Fruit fly (Drosophila melanogaster): Measurements from ENCODE around the gene Grx1.

Gene Grx1

DNA sequence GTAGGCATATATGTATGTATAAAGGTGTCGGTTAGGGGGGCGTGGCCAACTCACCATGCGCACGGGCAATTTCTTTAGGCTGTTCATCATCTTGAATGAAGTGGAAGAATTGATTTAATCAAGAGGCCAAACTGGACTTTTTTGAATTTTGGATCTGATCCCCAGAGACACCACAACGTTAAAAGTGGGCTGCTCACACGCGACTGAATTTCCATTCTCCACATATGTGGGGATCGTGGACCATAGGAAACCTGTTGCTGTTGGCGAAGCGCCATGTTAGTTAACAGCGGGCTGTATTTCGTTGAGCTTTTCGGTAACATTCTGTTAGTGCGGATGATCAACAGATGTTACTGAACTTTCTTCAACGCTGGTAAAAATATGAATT, 29.0 kb downstream of the Grx1 start, which contains the start of gene CG3902 (continued):
- TF ChIP-seq Tbp (GFP tag; optimal IDR thresholded peaks at IDR 0.05): no peak
- peak; percentile 35 for TF ChIP-seq unpg (GFP tag; optimal IDR thresholded peaks at IDR 0.05)
- TF ChIP-seq CG18764 (GFP tag; optimal IDR thresholded peaks at IDR 0.05): no peak
- TF ChIP-seq insv (GFP tag; optimal IDR thresholded peaks at IDR 0.05): no peak
- TF ChIP-seq Sox102F (GFP tag; optimal IDR thresholded peaks at IDR 0.05): no peak
- no peak for TF ChIP-seq BEAF-32 (GFP tag; optimal IDR thresholded peaks at IDR 0.05)
- TF ChIP-seq slbo (GFP tag; IDR thresholded peaks at IDR 0.05): peak; percentile 47
- TF ChIP-seq CrebB (tag; optimal IDR thresholded peaks at IDR 0.05): peak; percentile 27
- no peak for TF ChIP-seq CG12155 (GFP tag; optimal IDR thresholded peaks at IDR 0.05)
- TF ChIP-seq CG10147 (GFP tag; optimal IDR thresholded peaks at IDR 0.05): peak; percentile 18
- no peak for TF ChIP-seq zen2 (GFP tag; IDR thresholded peaks at IDR 0.05; ENCODE audit: partially characterized antibody)
- peak; percentile 28; the same call in 1 of the 2 replicates for TF ChIP-seq CG42726 (GFP tag; IDR thresholded peaks at IDR 0.05; ENCODE audit: partially characterized antibody)
- TF ChIP-seq lab (GFP tag; optimal IDR thresholded peaks at IDR 0.05): peak; percentile 65
- no peak for TF ChIP-seq Hr78 (GFP tag; optimal IDR thresholded peaks at IDR 0.05)
- no peak for TF ChIP-seq CG4820 (GFP tag; optimal IDR thresholded peaks at IDR 0.05)
- peak; percentile 16 for TF ChIP-seq CG3281 (GFP tag; optimal IDR thresholded peaks at IDR 0.05)
- TF ChIP-seq CG4730 (GFP tag; IDR thresholded peaks at IDR 0.05): no peak
- TF ChIP-seq Xbp1 (GFP tag; optimal IDR thresholded peaks at IDR 0.05): no peak
- TF ChIP-seq CG16779 (GFP tag; IDR thresholded peaks at IDR 0.05): no peak
- no peak for TF ChIP-seq schlank (tag; optimal IDR thresholded peaks at IDR 0.05)
- no peak for TF ChIP-seq tgo (GFP tag; IDR thresholded peaks at IDR 0.05)
- TF ChIP-seq NFAT (GFP tag; IDR thresholded peaks at IDR 0.05): peak; percentile 68
- TF ChIP-seq CG17359 (tag; optimal IDR thresholded peaks at IDR 0.05): no peak
- peak; percentile 89; the same call in 2 of the 4 replicates for TF ChIP-seq chinmo (GFP tag; IDR thresholded peaks at IDR 0.05; ENCODE audit: partially characterized antibody)
- TF ChIP-seq Gsc (GFP tag; IDR thresholded peaks at IDR 0.05): no peak
- no peak for TF ChIP-seq H2.0 (GFP tag; IDR thresholded peaks at IDR 0.05)
- TF ChIP-seq ro (GFP tag; IDR thresholded peaks at IDR 0.05): no peak
- TF ChIP-seq CG14050 (GFP tag; IDR thresholded peaks at IDR 0.05): peak; percentile 28; the same call in 1 of the 3 replicates
- TF ChIP-seq Atf-2 (GFP tag; optimal IDR thresholded peaks at IDR 0.05): no peak
- no peak for TF ChIP-seq Blimp-1 (GFP tag; optimal IDR thresholded peaks at IDR 0.05)
- TF ChIP-seq CG18011 (GFP tag; optimal IDR thresholded peaks at IDR 0.05): peak; percentile 19
- no peak for TF ChIP-seq Lim3 (GFP tag; IDR thresholded peaks at IDR 0.05)
- TF ChIP-seq Dll (GFP tag; IDR thresholded peaks at IDR 0.05; ENCODE audit: partially characterized antibody): no peak
- TF ChIP-seq D19B (GFP tag; optimal IDR thresholded peaks at IDR 0.05): no peak
- no peak for TF ChIP-seq bowl (GFP tag; IDR thresholded peaks at IDR 0.05)
- no peak for TF ChIP-seq ash1 (GFP tag; optimal IDR thresholded peaks at IDR 0.05)
- TF ChIP-seq CG18476 (GFP tag; optimal IDR thresholded peaks at IDR 0.05): no peak
- TF ChIP-seq ftz-f1 (GFP tag; optimal IDR thresholded peaks at IDR 0.05): peak; percentile 55
- TF ChIP-seq Dad (GFP tag; optimal IDR thresholded peaks at IDR 0.05): peak; percentile 12
- TF ChIP-seq vvl (GFP tag; IDR thresholded peaks at IDR 0.05): peak; percentile 71
- no peak for TF ChIP-seq CG1529 (GFP tag; optimal IDR thresholded peaks at IDR 0.05)
- no peak for TF ChIP-seq CG18262 (tag; optimal IDR thresholded peaks at IDR 0.05)
- TF ChIP-seq CG4617 (GFP tag; optimal IDR thresholded peaks at IDR 0.05; ENCODE audit: borderline replicate concordance): no peak
- no peak for TF ChIP-seq CG7372 (GFP tag; IDR thresholded peaks at IDR 0.05)
- TF ChIP-seq Eip74EF (GFP tag; optimal IDR thresholded peaks at IDR 0.05): peak in 1 of 2 experiments; percentile 19
- TF ChIP-seq Sin3A (optimal IDR thresholded peaks at IDR 0.05): no peak
- no peak for TF ChIP-seq sqz (GFP tag; optimal IDR thresholded peaks at IDR 0.05)
- TF ChIP-seq B-H1 (GFP tag; IDR thresholded peaks at IDR 0.05): no peak
- TF ChIP-seq dimm (GFP tag; IDR thresholded peaks at IDR 0.05): no peak
- no peak for TF ChIP-seq CG2116 (GFP tag; optimal IDR thresholded peaks at IDR 0.05)
- peak; percentile 33 for TF ChIP-seq fd64A (GFP tag; optimal IDR thresholded peaks at IDR 0.05)
